Worm (Caenorhabditis elegans): Measurements from ENCODE around the gene fbxb-74.

Gene fbxb-74

DNA sequence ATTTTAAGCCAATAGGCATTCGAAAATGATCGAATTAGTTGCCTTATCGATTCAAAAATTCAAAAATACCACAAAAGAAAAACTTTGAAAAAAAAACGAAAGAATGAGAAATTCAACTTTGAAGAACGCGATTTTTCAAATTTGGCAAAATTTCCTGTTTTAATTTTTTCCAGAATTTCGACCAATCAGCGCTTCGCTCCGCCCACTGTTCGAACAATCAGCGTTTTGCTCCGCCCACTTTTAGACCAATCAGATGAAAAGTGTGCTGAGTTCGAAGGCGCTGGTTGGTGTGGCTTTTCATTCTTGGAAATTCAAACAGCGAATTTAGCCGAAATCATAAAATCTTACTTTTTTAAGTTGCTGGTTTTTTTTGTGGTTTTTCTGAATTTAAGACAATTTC is 41.5 kb downstream of the fbxb-74 start:
- TF ChIP-seq mep-1 (tag; optimal IDR thresholded peaks at IDR 0.05) (no peak), efl-1 (optimal IDR thresholded peaks at IDR 0.05) (no peak), efl-1 (GFP tag; optimal IDR thresholded peaks at IDR 0.05 in 1 of 2) (peak in 1 of 2 experiments; percentile 89)

DNA sequence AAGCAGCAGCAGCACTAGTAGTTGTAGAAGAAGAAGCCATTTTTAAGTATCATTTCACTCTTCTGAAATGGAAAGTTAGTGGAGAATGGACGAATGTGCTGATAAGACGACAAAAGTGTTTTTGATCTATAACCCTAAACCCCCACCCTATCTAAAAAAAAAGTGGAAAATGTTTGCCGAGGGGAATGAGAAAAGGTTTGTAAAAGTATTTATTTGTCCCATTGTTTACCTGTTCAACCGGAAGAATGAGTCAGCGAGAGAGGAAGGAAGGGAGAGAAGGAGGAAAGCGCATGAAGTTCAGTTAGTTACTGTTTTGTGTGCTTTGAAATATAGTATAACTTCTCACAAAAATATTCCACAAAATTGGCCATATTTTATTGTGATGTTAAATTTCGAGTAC is 42.0 kb downstream of the fbxb-74 start:
- no peak for TF ChIP-seq ztf-11 (tag; optimal IDR thresholded peaks at IDR 0.05)
- no peak for TF ChIP-seq nhr-71 (tag; optimal IDR thresholded peaks at IDR 0.05)
- no peak for TF ChIP-seq irx-1 (tag; optimal IDR thresholded peaks at IDR 0.05)
- TF ChIP-seq blmp-1 (tag; optimal IDR thresholded peaks at IDR 0.05): peak; percentile 56
- peak; percentile 15 for TF ChIP-seq lin-14 (GFP tag; optimal IDR thresholded peaks at IDR 0.05)
- no peak for TF ChIP-seq swsn-7 (tag; optimal IDR thresholded peaks at IDR 0.05)
- TF ChIP-seq skn-1 (tag; optimal IDR thresholded peaks at IDR 0.05): no peak
- no peak for TF ChIP-seq pax-3 (tag; optimal IDR thresholded peaks at IDR 0.05)
- TF ChIP-seq Y116A8C.19 (tag; optimal IDR thresholded peaks at IDR 0.05; ENCODE audit: borderline replicate concordance): no peak
- no peak for TF ChIP-seq C04F5.9 (tag; optimal IDR thresholded peaks at IDR 0.05)

DNA sequence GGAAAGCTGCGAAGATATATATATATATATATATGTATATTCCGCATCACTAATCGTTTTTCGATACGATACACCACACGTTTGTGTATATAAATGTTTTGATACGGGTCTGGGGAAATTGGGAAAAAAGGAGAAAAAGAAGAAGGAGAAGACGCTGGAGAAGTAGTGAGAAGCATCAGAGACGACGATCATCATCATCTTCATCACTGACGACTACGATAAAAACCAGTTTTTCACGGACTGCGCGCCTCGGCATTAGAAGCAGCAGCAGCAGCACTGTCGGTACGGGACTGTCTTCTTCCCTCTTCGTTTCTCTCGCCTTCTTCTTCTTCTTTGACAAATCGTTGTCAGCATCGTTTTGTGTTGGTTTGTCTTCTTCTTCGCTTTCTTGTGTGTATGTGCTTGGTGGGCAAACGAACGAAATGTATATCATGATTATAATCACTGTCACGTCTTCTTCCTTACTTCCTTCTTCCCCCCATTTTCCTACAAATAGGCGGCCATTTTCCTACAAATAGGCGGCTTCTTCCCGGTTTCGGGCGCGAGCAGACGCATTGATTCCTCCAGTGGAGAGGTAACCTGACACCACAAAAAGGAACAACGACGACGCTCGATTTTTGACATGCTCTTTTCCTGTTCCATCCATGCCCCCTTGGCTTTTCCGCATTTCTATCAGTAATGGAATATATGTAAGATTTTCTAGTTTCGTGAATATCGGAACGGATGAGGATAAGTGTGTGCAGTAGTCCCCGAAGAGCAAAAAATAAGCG is 42.9 kb downstream of the fbxb-74 start:
- TF ChIP-seq alr-1 (tag; optimal IDR thresholded peaks at IDR 0.05; ENCODE audit: borderline replicate concordance) (no peak), sox-4 (tag; optimal IDR thresholded peaks at IDR 0.05) (no peak), ceh-90 (tag; optimal IDR thresholded peaks at IDR 0.05) (no peak), fkh-10 (GFP tag; optimal IDR thresholded peaks at IDR 0.05) (no peak), lin-39 (tag; optimal IDR thresholded peaks at IDR 0.05) (no peak), elt-3 (tag; optimal IDR thresholded peaks at IDR 0.05) (peak in 1 of 6 experiments; percentile 60), nhr-11 (tag; optimal IDR thresholded peaks at IDR 0.05) (no peak), ztf-4 (tag; optimal IDR thresholded peaks at IDR 0.05) (peak; percentile 42), lin-35 (GFP tag; optimal IDR thresholded peaks at IDR 0.05) (peak in 1 of 2 experiments; percentile 20), lin-15B (tag; optimal IDR thresholded peaks at IDR 0.05) (no peak), zag-1 (tag; optimal IDR thresholded peaks at IDR 0.05) (no peak), fos-1 (tag; optimal IDR thresholded peaks at IDR 0.05) (no peak), ceh-8 (GFP tag; optimal IDR thresholded peaks at IDR 0.05) (no peak), vab-15 (tag; optimal IDR thresholded peaks at IDR 0.05) (no peak), ztf-11 (tag; optimal IDR thresholded peaks at IDR 0.05) (no peak), ces-1 (GFP tag; optimal IDR thresholded peaks at IDR 0.05) (no peak), blmp-1 (tag; optimal IDR thresholded peaks at IDR 0.05) (peak; percentile 46), nhr-20 (tag; optimal IDR thresholded peaks at IDR 0.05) (peak; percentile 20), C16A3.4 (tag; optimal IDR thresholded peaks at IDR 0.05) (no peak), unc-62 (GFP tag; optimal IDR thresholded peaks at IDR 0.05) (no peak), egl-27 (tag; optimal IDR thresholded peaks at IDR 0.05) (no peak), efl-1 (optimal IDR thresholded peaks at IDR 0.05) (no peak), efl-1 (GFP tag; optimal IDR thresholded peaks at IDR 0.05 in 1 of 2) (no peak), jun-1 (tag; optimal IDR thresholded peaks at IDR 0.05) (no peak), aha-1 (tag; optimal IDR thresholded peaks at IDR 0.05) (no peak), skn-1 (tag; optimal IDR thresholded peaks at IDR 0.05) (no peak), lsy-2 (tag; optimal IDR thresholded peaks at IDR 0.05) (no peak), nhr-76 (tag; optimal IDR thresholded peaks at IDR 0.05) (no peak), nhr-84 (tag; optimal IDR thresholded peaks at IDR 0.05) (no peak), nhr-47 (tag; optimal IDR thresholded peaks at IDR 0.05) (no peak), mef-2 (tag; optimal IDR thresholded peaks at IDR 0.05) (no peak), Y116A8C.19 (tag; optimal IDR thresholded peaks at IDR 0.05; ENCODE audit: borderline replicate concordance) (no peak), lir-3 (tag; optimal IDR thresholded peaks at IDR 0.05; ENCODE audit: poor library complexity) (no peak), unc-30 (tag; optimal IDR thresholded peaks at IDR 0.05) (no peak), snu-23 (GFP tag; optimal IDR thresholded peaks at IDR 0.05) (peak; percentile 42), tbx-2 (tag; optimal IDR thresholded peaks at IDR 0.05) (no peak), nhr-28 (tag; optimal IDR thresholded peaks at IDR 0.05) (no peak), nhr-77 (tag; optimal IDR thresholded peaks at IDR 0.05) (no peak), pqm-1 (tag; optimal IDR thresholded peaks at IDR 0.05) (no peak), ets-5 (GFP tag; IDR thresholded peaks at IDR 0.05) (no peak), hlh-17 (GFP tag; optimal IDR thresholded peaks at IDR 0.05; ENCODE audit: borderline replicate concordance) (no peak)

Data from whole organism, L1 larva.